Fruit fly (Drosophila melanogaster): ENCODE measurements around the gene Eig71Ek.

DNA sequence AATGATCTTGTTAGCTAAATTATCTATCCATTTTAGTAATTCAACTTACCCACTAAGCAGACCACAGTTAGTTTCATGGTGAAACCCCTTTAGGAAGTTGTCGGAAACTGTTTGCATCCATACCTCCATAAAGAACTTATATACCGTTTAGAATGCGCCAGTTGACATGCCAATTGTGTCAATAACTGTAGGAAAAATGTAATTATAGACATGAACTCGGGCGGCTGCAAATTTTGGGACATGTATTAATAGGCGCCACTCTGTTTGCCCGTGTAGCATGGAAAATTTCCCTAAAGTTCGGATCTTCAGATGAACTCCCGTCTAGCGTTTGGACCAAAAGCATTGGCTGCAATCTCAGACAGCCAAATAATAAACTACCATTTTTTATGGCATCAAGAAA, 5.1 kb upstream of the Eig71Ek start, which contains the start of gene Eig71Ee:
- TF ChIP-seq Ets98B (GFP tag; IDR thresholded peaks at IDR 0.05) (no peak), CG15710 (tag; optimal IDR thresholded peaks at IDR 0.05) (no peak), D1 (tag; optimal IDR thresholded peaks at IDR 0.05) (no peak), CG4496 (GFP tag; IDR thresholded peaks at IDR 0.05) (no peak), CG8159 (tag; optimal IDR thresholded peaks at IDR 0.05) (no peak), Pif1B (GFP tag; optimal IDR thresholded peaks at IDR 0.05) (no peak), CG17806 (tag; optimal IDR thresholded peaks at IDR 0.05) (no peak), EcR (GFP tag; optimal IDR thresholded peaks at IDR 0.05) (no peak), CG8301 (tag; optimal IDR thresholded peaks at IDR 0.05) (no peak)

Data from whole organism, pupa.